Worm (Caenorhabditis elegans) whole organism, young adult: ENCODE data around the gene C44C10.7.

ENCODE experiments used
- B0019.2 ChIP-seq: fragments of 200-800 bp; sonication (Bioruptor generic); conservative IDR thresholded peaks from 2 replicates; pipeline ENCODE4 v1.3.6; 2022; ENCODE audit warnings: missing genetic modification reagents, missing genetic modification characterization, missing compliant biosample characterization
- F10E7.11 ChIP-seq: sonication (generic microtip); optimal IDR thresholded peaks from 2 replicates; lab custom pipeline; 2017; ENCODE audit warnings: mild to moderate bottlenecking, missing genetic modification characterization, moderate library complexity, missing compliant biosample characterization
- F23B12.7 ChIP-seq: sonication (generic microtip); optimal IDR thresholded peaks from 2 replicates; lab custom pipeline; 2017; ENCODE audit warnings: missing genetic modification characterization, mild to moderate bottlenecking, missing compliant biosample characterization, antibody characterized with exemption, moderate library complexity; ENCODE audit not compliant: insufficient read depth
- F39B2.1 ChIP-seq: fragments of 200-800 bp; sonication (Bioruptor generic); IDR thresholded peaks from 2 replicates; pipeline ENCODE4 v1.3.6; 2022; ENCODE audit warnings: missing genetic modification reagents, missing genetic modification characterization, missing compliant biosample characterization
- F49E8.2 ChIP-seq: sonication (generic microtip); optimal IDR thresholded peaks from 3 replicates; lab custom pipeline; 2017; ENCODE audit warnings: missing genetic modification characterization, mild to moderate bottlenecking, missing compliant biosample characterization, antibody characterized with exemption, moderate library complexity; ENCODE audit not compliant: insufficient read depth
- F57A8.1 ChIP-seq: fragments of 200-800 bp; sonication (Bioruptor generic); optimal IDR thresholded peaks from 2 replicates; lab custom pipeline; 2018; ENCODE audit warnings: mild to moderate bottlenecking, missing genetic modification characterization, moderate library complexity, missing compliant biosample characterization
- K12H6.12 ChIP-seq: fragments of 200-800 bp; sonication (Bioruptor generic); optimal IDR thresholded peaks from 2 replicates; lab custom pipeline; 2018; ENCODE audit warnings: mild to moderate bottlenecking, missing genetic modification characterization, missing compliant biosample characterization
- Y67H2A.10 ChIP-seq: fragments of 200-800 bp; sonication (Bioruptor generic); conservative IDR thresholded peaks from 2 replicates; pipeline ENCODE4 v1.3.6; 2022; ENCODE audit warnings: missing genetic modification reagents, missing genetic modification characterization, missing compliant biosample characterization
- ama-1 ChIP-seq, 3 experiments: fragments of 150-350 bp in 1 of 3; sonication (generic microtip) in 2 of 3; optimal IDR thresholded peaks; 2 replicates each; lab custom pipeline; 2014 to 2018; ENCODE audit warnings: missing biosample characterization in 2 of 3, missing genetic modification characterization in 2 of 3, missing genetic modification reagents in 2 of 3
- aptf-2 ChIP-seq: fragments of 200-800 bp; sonication (Bioruptor generic); conservative IDR thresholded peaks from 2 replicates; pipeline ENCODE4 v1.3.6; 2022; ENCODE audit warnings: missing genetic modification reagents, missing genetic modification characterization, missing compliant biosample characterization
- atf-7 ChIP-seq: sonication (generic microtip); optimal IDR thresholded peaks from 2 replicates; lab custom pipeline; 2017; ENCODE audit warnings: mild to moderate bottlenecking, missing genetic modification characterization, missing compliant biosample characterization
- athp-1 ChIP-seq: sonication (generic microtip); optimal IDR thresholded peaks from 2 replicates; lab custom pipeline; 2017; ENCODE audit warnings: mild to moderate bottlenecking, missing genetic modification characterization, missing compliant biosample characterization
- attf-5 ChIP-seq: fragments of 200-800 bp; sonication (Bioruptor generic); optimal IDR thresholded peaks from 2 replicates; lab custom pipeline; 2018; ENCODE audit warnings: mild to moderate bottlenecking, missing genetic modification characterization, missing compliant biosample characterization
- ceh-91 ChIP-seq: fragments of 200-800 bp; sonication (Bioruptor generic); IDR thresholded peaks from 2 replicates; pipeline ENCODE4 v1.3.6; 2022; ENCODE audit warnings: missing genetic modification reagents, missing genetic modification characterization, missing compliant biosample characterization
- die-1 ChIP-seq: sonication (generic microtip); optimal IDR thresholded peaks from 2 replicates; lab custom pipeline; 2016; ENCODE audit warnings: missing genotype, mild to moderate bottlenecking, missing genetic modification characterization, missing compliant biosample characterization
- dpff-1 ChIP-seq: sonication (generic microtip); optimal IDR thresholded peaks from 2 replicates; lab custom pipeline; 2017; ENCODE audit warnings: mild to moderate bottlenecking, missing genetic modification characterization, missing compliant biosample characterization
- egrh-3 ChIP-seq: fragments of 200-800 bp; sonication (Bioruptor generic); IDR thresholded peaks from 2 replicates; pipeline ENCODE4 v1.3.6; 2022; ENCODE audit warnings: missing genetic modification reagents, missing genetic modification characterization, missing compliant biosample characterization
- ets-4 ChIP-seq: fragments of 200-800 bp; sonication (Bioruptor generic); optimal IDR thresholded peaks from 2 replicates; lab custom pipeline; 2018; ENCODE audit warnings: mild to moderate bottlenecking, missing genetic modification characterization, missing compliant biosample characterization
- fkh-3 ChIP-seq: sonication (generic microtip); optimal IDR thresholded peaks from 2 replicates; lab custom pipeline; 2016; ENCODE audit warnings: mild to moderate bottlenecking, missing genetic modification characterization, missing compliant biosample characterization
- him-1 ChIP-seq: sonication (generic microtip); optimal IDR thresholded peaks from 2 replicates; lab custom pipeline; 2016; ENCODE audit warnings: missing genotype, missing genetic modification reagents, missing genetic modification characterization, missing compliant biosample characterization
- hmg-20 ChIP-seq: fragments of 200-800 bp; sonication (Bioruptor generic); IDR thresholded peaks from 2 replicates; pipeline ENCODE4 v1.3.6; 2022; ENCODE audit warnings: missing genetic modification reagents, missing genetic modification characterization, missing compliant biosample characterization
- let-607 ChIP-seq, 2 experiments: fragments of 200-800 bp in 1 of 2; sonication (Bioruptor generic) in 1 of 2; sonication (generic microtip) in 1 of 2; optimal IDR thresholded peaks; 2 replicates each; lab custom pipeline; 2016 to 2018; ENCODE audit warnings: mild to moderate bottlenecking in 2 of 2, missing compliant biosample characterization in 2 of 2, missing genetic modification characterization in 2 of 2, moderate library complexity in 2 of 2, missing genotype in 1 of 2
- madf-3 ChIP-seq: fragments of 200-800 bp; sonication (Bioruptor generic); IDR thresholded peaks from 2 replicates; pipeline ENCODE4 v1.3.6; 2022; ENCODE audit warnings: missing genetic modification reagents, missing genetic modification characterization, missing compliant biosample characterization
- mel-28 ChIP-seq: sonication (generic microtip); optimal IDR thresholded peaks from 2 replicates; lab custom pipeline; 2016; ENCODE audit warnings: borderline replicate concordance, mild to moderate bottlenecking, missing genetic modification characterization, missing compliant biosample characterization
- mxl-1 ChIP-seq: sonication (generic microtip); optimal IDR thresholded peaks from 2 replicates; lab custom pipeline; 2016; ENCODE audit warnings: missing genetic modification characterization, missing compliant biosample characterization
- nfya-2 ChIP-seq: fragments of 200-800 bp; sonication (Bioruptor generic); IDR thresholded peaks from 2 replicates; pipeline ENCODE4 v1.3.6; 2022; ENCODE audit warnings: missing genetic modification reagents, missing genetic modification characterization, missing compliant biosample characterization
- nfyb-1 ChIP-seq: fragments of 200-800 bp; sonication (Bioruptor generic); IDR thresholded peaks from 2 replicates; pipeline ENCODE4 v1.3.6; 2022; ENCODE audit warnings: missing genetic modification reagents, missing genetic modification characterization, missing compliant biosample characterization
- nhr-80 ChIP-seq: sonication (generic microtip); optimal IDR thresholded peaks from 2 replicates; lab custom pipeline; 2016; ENCODE audit warnings: missing genetic modification characterization, missing compliant biosample characterization
- snpc-1.1 ChIP-seq: sonication (generic microtip); optimal IDR thresholded peaks from 2 replicates; lab custom pipeline; 2017; ENCODE audit warnings: missing genetic modification characterization, mild to moderate bottlenecking, missing compliant biosample characterization, antibody characterized with exemption, moderate library complexity, missing genotype, missing genetic modification reagents; ENCODE audit not compliant: insufficient read depth
- tlf-1 ChIP-seq: fragments of 200-800 bp; sonication (Bioruptor generic); optimal IDR thresholded peaks from 2 replicates; lab custom pipeline; 2018; ENCODE audit warnings: mild to moderate bottlenecking, missing genetic modification characterization, missing compliant biosample characterization
- unc-62 ChIP-seq: fragments of 150-350 bp; optimal IDR thresholded peaks from 2 replicates; lab custom pipeline; 2014; ENCODE audit warnings: missing biosample characterization, missing genetic modification reagents, missing genetic modification characterization
- zfh-2 ChIP-seq: fragments of 200-800 bp; sonication (Bioruptor generic); conservative IDR thresholded peaks from 2 replicates; pipeline ENCODE4 v1.3.6; 2022; ENCODE audit warnings: missing genetic modification reagents, missing genetic modification characterization, missing compliant biosample characterization
- ztf-25 ChIP-seq: fragments of 200-800 bp; sonication (Bioruptor generic); IDR thresholded peaks from 2 replicates; pipeline ENCODE4 v1.3.6; 2022; ENCODE audit warnings: missing genetic modification reagents, missing genetic modification characterization, missing compliant biosample characterization
- ztf-26 ChIP-seq: sonication (generic microtip); optimal IDR thresholded peaks from 2 replicates; lab custom pipeline; 2017; ENCODE audit warnings: missing genetic modification characterization, missing compliant biosample characterization
- ztf-28 ChIP-seq: fragments of 200-800 bp; sonication (Bioruptor generic); IDR thresholded peaks from 2 replicates; pipeline ENCODE4 v1.3.6; 2022; ENCODE audit warnings: missing genetic modification reagents, missing genetic modification characterization, missing compliant biosample characterization
- ztf-6 ChIP-seq: fragments of 200-800 bp; sonication (Bioruptor generic); IDR thresholded peaks from 2 replicates; pipeline ENCODE4 v1.3.6; 2022; ENCODE audit warnings: missing genetic modification reagents, missing genetic modification characterization, missing compliant biosample characterization

Gene C44C10.7

ce11 chrX:11712230-11712853, 24.3 kb upstream of the C44C10.7 start, which contains the start of gene col-180:
Gene col-180 (minus strand): TSS chrX:11712280.
- TF ChIP-seq aptf-2 (GFP tag; lab: Robert Waterston, UW), result no peak
- no peak for TF ChIP-seq ztf-26 (tag; lab: Kevin White, UChicago)
- no peak for TF ChIP-seq tlf-1 (GFP tag; lab: Kevin White, UChicago)
- TF ChIP-seq F57A8.1 (GFP tag; lab: Kevin White, UChicago), result no peak
- TF ChIP-seq mxl-1 (tag; lab: Kevin White, UChicago), result no peak
- no peak for TF ChIP-seq him-1 (tag; lab: Kevin White, UChicago)
- no peak for TF ChIP-seq snpc-1.1 (tag; lab: Kevin White, UChicago)

ce11 chrX:11711437-11712080, 23.5 kb upstream of the C44C10.7 start:
- no peak for TF ChIP-seq Y67H2A.10
- peak; percentile 95 for TF ChIP-seq egrh-3 (GFP tag; lab: Robert Waterston, UW)
- no peak for TF ChIP-seq ceh-91 (GFP tag; lab: Robert Waterston, UW)
- TF ChIP-seq F10E7.11 (tag; lab: Kevin White, UChicago), result no peak
- TF ChIP-seq zfh-2 (GFP tag; lab: Robert Waterston, UW), result peak; percentile 90
- no peak for TF ChIP-seq fkh-3 (tag; lab: Kevin White, UChicago)
- no peak for TF ChIP-seq attf-5 (GFP tag; lab: Kevin White, UChicago)
- 0 out of 2 replicates have a peak, but pooled peaks have one; percentile 13 for TF ChIP-seq ztf-25 (GFP tag; lab: Robert Waterston, UW)
- no peak for TF ChIP-seq dpff-1
- no peak for TF ChIP-seq nfya-2
- TF ChIP-seq nfyb-1 (GFP tag; lab: Robert Waterston, UW), result 0 out of 2 replicates have a peak, but pooled peaks have one; percentile 17
- TF ChIP-seq F23B12.7 (tag; lab: Kevin White, UChicago), result no peak
- TF ChIP-seq madf-3 (GFP tag; lab: Robert Waterston, UW), result no peak
- TF ChIP-seq ama-1 (optimal IDR thresholded peaks at IDR 0.05; lab: Kevin White, UChicago), result no peak
- TF ChIP-seq ama-1 (GFP tag; optimal IDR thresholded peaks at IDR 0.05; lab: Kevin White, UChicago), result no peak
- TF ChIP-seq him-1 (tag; lab: Kevin White, UChicago), result no peak

ce11 chrX:11710229-11710628, 22.2 kb upstream of the C44C10.7 start, which contains the start of gene C44C10.11:
Gene C44C10.11 (minus strand): TSS chrX:11710343.
- TF ChIP-seq atf-7 (tag; lab: Kevin White, UChicago) (peak; percentile 75), let-607 (tag; optimal IDR thresholded peaks at IDR 0.05; lab: Kevin White, UChicago) (peak; percentile 88 to 91), nhr-80 (tag; lab: Kevin White, UChicago) (peak; percentile 99), ets-4 (GFP tag; lab: Kevin White, UChicago) (peak; percentile 80), unc-62 (GFP tag; lab: Kevin White, UChicago) (peak; percentile 49), ztf-6 (no peak), K12H6.12 (tag; lab: Kevin White, UChicago) (no peak)

- TF ChIP-seq F49E8.2, result no peak
- TF ChIP-seq athp-1 (tag; lab: Kevin White, UChicago), result no peak
- TF ChIP-seq die-1, result no peak
- no peak for TF ChIP-seq F39B2.1 (GFP tag; lab: Robert Waterston, UW)
- no peak for TF ChIP-seq ztf-28
- TF ChIP-seq mel-28 (tag; lab: Kevin White, UChicago), result no peak
- TF ChIP-seq B0019.2 (GFP tag; lab: Robert Waterston, UW), result no peak
- no peak for TF ChIP-seq hmg-20 (GFP tag; lab: Robert Waterston, UW)
Measured at ce11 chrX:11702236-11702635, 14.2 kb upstream of the C44C10.7 start, which contains the start of gene C44C10.3. Gene C44C10.3 (plus strand): TSS chrX:11702536.
